Worm (Caenorhabditis elegans): ENCODE measurements around the gene clec-163.

clec-163 gene

DNA sequence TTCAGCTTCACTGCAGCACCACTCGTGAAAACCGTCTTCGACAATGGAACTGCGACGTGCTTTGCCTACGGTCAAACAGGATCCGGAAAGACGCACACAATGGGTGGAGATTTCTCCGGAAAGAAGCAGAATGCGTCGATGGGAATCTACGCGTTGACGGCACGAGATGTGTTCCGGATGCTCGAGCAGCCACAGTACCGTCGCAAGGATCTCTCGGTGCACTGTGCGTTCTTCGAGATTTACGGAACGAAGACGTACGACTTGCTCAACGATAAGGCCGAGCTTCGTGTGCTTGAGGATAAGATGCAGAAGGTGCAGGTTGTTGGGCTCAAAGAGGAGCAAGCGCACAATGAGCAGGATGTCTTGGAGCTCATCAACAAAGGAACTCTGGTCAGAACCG is 15.4 kb downstream of the clec-163 start:
- TF ChIP-seq ztf-4 (tag; optimal IDR thresholded peaks at IDR 0.05): no peak
- TF ChIP-seq nfya-1 (tag; optimal IDR thresholded peaks at IDR 0.05; ENCODE audit: insufficient read depth): no peak
- no peak for TF ChIP-seq ama-1 (optimal IDR thresholded peaks at IDR 0.05)

DNA sequence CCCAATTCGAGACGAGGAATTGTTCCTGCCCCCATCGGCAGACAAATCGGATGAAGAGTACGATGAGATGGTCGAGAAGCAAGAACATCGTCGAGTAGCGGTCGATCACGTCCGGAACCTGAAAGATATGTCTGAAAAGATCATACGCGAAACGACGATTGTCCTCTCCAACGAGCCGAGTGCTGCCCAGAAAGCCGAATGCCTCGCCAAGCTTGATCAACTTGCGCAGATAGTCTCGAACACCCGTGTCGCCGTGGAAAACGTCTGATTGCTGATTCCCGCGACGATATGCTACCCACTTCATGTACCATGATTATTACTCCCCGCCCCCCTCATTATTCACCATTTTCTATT is 16.3 kb downstream of the clec-163 start:
- TF ChIP-seq nhr-23 (tag; optimal IDR thresholded peaks at IDR 0.05) (no peak), ceh-9 (tag; optimal IDR thresholded peaks at IDR 0.05) (no peak), eor-1 (tag; optimal IDR thresholded peaks at IDR 0.05) (no peak), egl-27 (tag; optimal IDR thresholded peaks at IDR 0.05) (no peak), egl-5 (tag; optimal IDR thresholded peaks at IDR 0.05) (no peak), nhr-237 (tag; optimal IDR thresholded peaks at IDR 0.05) (no peak)

DNA sequence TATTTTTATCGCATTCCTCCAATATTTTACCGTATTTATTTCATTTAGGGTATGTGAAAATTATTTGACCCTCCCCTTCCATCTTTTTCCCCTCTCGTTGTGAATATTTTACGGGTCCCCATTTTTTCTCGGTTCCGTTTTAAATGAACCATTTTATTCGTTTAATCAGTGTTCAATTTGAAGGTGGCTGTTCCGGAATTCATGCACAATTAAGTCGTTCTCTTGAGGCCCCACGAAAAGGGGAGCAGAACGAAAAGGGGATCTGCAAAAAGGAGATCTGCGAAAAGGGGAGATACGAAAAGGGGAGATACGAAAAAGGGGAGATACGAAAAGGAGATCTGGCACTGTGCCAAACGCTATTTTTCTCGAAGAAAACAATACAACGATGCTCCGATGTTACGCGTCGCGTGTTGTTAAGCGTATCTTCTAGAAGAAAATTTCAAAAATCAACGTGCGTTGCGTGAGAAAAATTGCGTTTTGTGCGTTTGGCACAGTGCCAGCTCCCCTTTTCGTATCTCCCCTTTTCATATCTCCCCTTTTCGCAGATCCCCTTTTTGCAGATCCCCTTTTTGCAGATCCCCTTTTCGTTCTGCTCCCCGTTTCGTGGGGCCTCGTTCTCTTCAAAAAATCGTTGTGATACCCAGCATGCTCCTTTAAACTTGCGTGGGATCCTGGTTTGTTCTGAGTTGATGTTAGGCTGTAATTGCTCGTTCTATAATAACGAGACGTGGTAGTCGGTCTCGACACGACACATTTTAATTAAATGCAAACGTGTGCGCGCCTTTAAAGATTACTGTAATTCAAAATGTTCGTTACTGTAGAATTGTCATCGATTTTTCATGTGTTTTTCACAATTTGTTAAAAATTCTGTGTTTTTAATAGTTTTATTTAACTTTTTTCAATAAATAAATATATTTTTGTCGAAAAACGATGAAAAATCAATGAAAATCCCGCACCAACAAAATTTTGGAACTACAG is 17.0 kb downstream of the clec-163 start:
- TF ChIP-seq unc-62 (GFP tag; optimal IDR thresholded peaks at IDR 0.05) (no peak), pha-4 (tag; optimal IDR thresholded peaks at IDR 0.05) (no peak), nhr-237 (tag; optimal IDR thresholded peaks at IDR 0.05) (no peak), R02D3.7 (tag; optimal IDR thresholded peaks at IDR 0.05) (no peak), sea-2 (GFP tag; optimal IDR thresholded peaks at IDR 0.05) (no peak), ceh-28 (tag; optimal IDR thresholded peaks at IDR 0.05) (no peak), daf-12 (tag; optimal IDR thresholded peaks at IDR 0.05) (no peak), nhr-77 (tag; optimal IDR thresholded peaks at IDR 0.05) (no peak), ztf-4 (tag; optimal IDR thresholded peaks at IDR 0.05) (no peak), nhr-28 (tag; optimal IDR thresholded peaks at IDR 0.05) (no peak), hmg-11 (tag; optimal IDR thresholded peaks at IDR 0.05) (no peak), ztf-11 (tag; optimal IDR thresholded peaks at IDR 0.05) (no peak), nhr-25 (tag; optimal IDR thresholded peaks at IDR 0.05) (no peak), fkh-10 (GFP tag; optimal IDR thresholded peaks at IDR 0.05) (no peak), aly-2 (tag; optimal IDR thresholded peaks at IDR 0.05) (no peak), elt-3 (tag; optimal IDR thresholded peaks at IDR 0.05) (no peak), snpc-4 (tag; optimal IDR thresholded peaks at IDR 0.05) (no peak), nhr-11 (tag; optimal IDR thresholded peaks at IDR 0.05) (no peak), ZK546.5 (tag; optimal IDR thresholded peaks at IDR 0.05) (no peak)

DNA sequence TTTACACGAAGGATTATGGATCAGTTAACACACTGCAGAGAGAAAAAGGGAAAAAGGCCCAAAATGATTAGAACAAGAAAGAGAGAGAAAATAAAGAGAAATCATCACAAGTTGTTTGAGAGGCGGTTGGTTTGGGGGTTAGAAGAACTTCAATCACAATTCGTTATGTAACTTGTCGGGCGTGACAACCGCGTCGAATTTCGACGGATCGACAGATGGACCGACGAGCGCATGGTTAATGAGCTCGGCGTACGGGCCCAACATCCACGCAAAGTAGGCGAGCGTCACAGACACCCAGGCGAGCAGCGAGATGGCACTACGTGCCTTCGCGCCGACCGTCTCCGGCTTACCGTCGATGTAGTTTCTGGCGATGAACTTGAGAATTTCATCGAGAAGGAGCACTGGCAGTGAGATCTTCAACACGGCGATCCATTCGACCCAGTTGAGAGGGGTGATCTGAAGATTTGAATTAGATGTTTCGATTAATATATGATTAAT is 18.7 kb downstream of the clec-163 start:
- TF ChIP-seq unc-62 (GFP tag; optimal IDR thresholded peaks at IDR 0.05): no peak
- no peak for TF ChIP-seq ceh-82 (tag; optimal IDR thresholded peaks at IDR 0.05)
- no peak for TF ChIP-seq elt-2 (tag; optimal IDR thresholded peaks at IDR 0.05)
- TF ChIP-seq mml-1 (tag; optimal IDR thresholded peaks at IDR 0.05): no peak
- TF ChIP-seq nhr-28 (tag; optimal IDR thresholded peaks at IDR 0.05): no peak
- no peak for TF ChIP-seq elt-3 (tag; optimal IDR thresholded peaks at IDR 0.05)
- TF ChIP-seq ama-1 (optimal IDR thresholded peaks at IDR 0.05): no peak
- no peak for TF ChIP-seq hmg-11 (tag; optimal IDR thresholded peaks at IDR 0.05)
- TF ChIP-seq ztf-11 (tag; optimal IDR thresholded peaks at IDR 0.05): no peak
- no peak for TF ChIP-seq lin-15B (tag; optimal IDR thresholded peaks at IDR 0.05)

DNA sequence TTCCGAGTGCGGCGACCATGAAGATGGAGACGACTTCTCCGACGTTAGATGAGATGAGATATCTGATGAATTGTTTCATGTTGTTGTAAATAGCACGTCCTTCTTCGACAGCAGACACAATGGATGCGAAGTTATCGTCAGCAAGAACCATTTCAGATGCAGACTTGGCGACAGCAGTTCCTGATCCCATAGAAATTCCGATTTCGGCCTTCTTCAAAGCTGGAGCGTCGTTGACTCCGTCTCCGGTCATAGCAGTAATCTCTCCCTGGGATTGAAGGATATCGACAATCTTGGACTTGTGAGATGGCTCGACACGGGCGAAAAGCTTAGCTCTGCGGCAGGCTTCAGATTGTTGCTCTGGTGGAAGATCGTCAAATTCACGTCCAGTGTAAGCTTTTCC is 19.7 kb downstream of the clec-163 start:
- TF ChIP-seq ceh-82 (tag; optimal IDR thresholded peaks at IDR 0.05) (no peak), ceh-28 (tag; optimal IDR thresholded peaks at IDR 0.05) (no peak), ztf-4 (tag; optimal IDR thresholded peaks at IDR 0.05) (no peak), daf-12 (tag; optimal IDR thresholded peaks at IDR 0.05) (no peak), nhr-77 (tag; optimal IDR thresholded peaks at IDR 0.05) (no peak), tbx-2 (tag; optimal IDR thresholded peaks at IDR 0.05) (no peak), lin-15B (tag; optimal IDR thresholded peaks at IDR 0.05) (no peak), nhr-12 (tag; optimal IDR thresholded peaks at IDR 0.05) (no peak), egl-5 (tag; optimal IDR thresholded peaks at IDR 0.05) (no peak), egl-27 (tag; optimal IDR thresholded peaks at IDR 0.05) (no peak), fkh-10 (GFP tag; optimal IDR thresholded peaks at IDR 0.05) (no peak), nhr-237 (tag; optimal IDR thresholded peaks at IDR 0.05) (no peak), ZK546.5 (tag; optimal IDR thresholded peaks at IDR 0.05) (no peak), fos-1 (tag; optimal IDR thresholded peaks at IDR 0.05) (no peak), zag-1 (tag; optimal IDR thresholded peaks at IDR 0.05) (no peak), R02D3.7 (tag; optimal IDR thresholded peaks at IDR 0.05) (no peak), nhr-76 (tag; optimal IDR thresholded peaks at IDR 0.05) (no peak), pqm-1 (tag; optimal IDR thresholded peaks at IDR 0.05) (no peak), sea-2 (GFP tag; optimal IDR thresholded peaks at IDR 0.05) (no peak), elt-2 (tag; optimal IDR thresholded peaks at IDR 0.05) (no peak)

Data from whole organism, L3 larva.